Fruit fly (Drosophila melanogaster) whole organism, adult: ENCODE measurements around the gene CG6885.

Experiments used
- CG11617 ChIP-seq: fragments of 200-800 bp; sonication (Bioruptor generic); optimal IDR thresholded peaks from 2 replicates; lab custom pipeline; 2017; ENCODE audit warnings: mild to moderate bottlenecking, missing biosample characterization, missing genetic modification reagents, missing genetic modification characterization
- CG12768 ChIP-seq: fragments of 200-800 bp; sonication (Bioruptor generic); optimal IDR thresholded peaks from 2 replicates; lab custom pipeline; 2017; ENCODE audit warnings: missing biosample characterization, missing genetic modification characterization, mild to moderate bottlenecking, moderate library complexity, missing genetic modification reagents
- CG14711 ChIP-seq: fragments of 200-800 bp; sonication (Bioruptor generic); optimal IDR thresholded peaks from 2 replicates; lab custom pipeline; 2018; ENCODE audit warnings: missing biosample characterization, mild to moderate bottlenecking, missing genetic modification characterization, moderate library complexity
- CG1620 ChIP-seq: fragments of 200-800 bp; sonication (Bioruptor generic); optimal IDR thresholded peaks from 2 replicates; lab custom pipeline; 2016; ENCODE audit warnings: missing biosample characterization, missing genetic modification characterization
- CG33017 ChIP-seq: fragments of 200-800 bp; sonication (Bioruptor generic); optimal IDR thresholded peaks from 2 replicates; lab custom pipeline; 2018; ENCODE audit warnings: missing biosample characterization, mild to moderate bottlenecking, missing genetic modification characterization, moderate library complexity
- CG7101 ChIP-seq: fragments of 200-800 bp; sonication (Bioruptor generic); optimal IDR thresholded peaks from 2 replicates; lab custom pipeline; 2018; ENCODE audit warnings: missing biosample characterization, mild to moderate bottlenecking, missing genetic modification characterization, moderate library complexity
- Clk ChIP-seq: fragments of 200-800 bp; sonication (Bioruptor generic); optimal IDR thresholded peaks from 2 replicates; lab custom pipeline; 2017; ENCODE audit warnings: missing biosample characterization, missing genetic modification characterization
- Hr96 ChIP-seq: fragments of 200-800 bp; sonication (Bioruptor generic); optimal IDR thresholded peaks from 2 replicates; lab custom pipeline; 2016; ENCODE audit warnings: missing biosample characterization, missing genetic modification characterization
- Mnt ChIP-seq: fragments of 200-800 bp; sonication (Bioruptor generic); optimal IDR thresholded peaks from 2 replicates; lab custom pipeline; 2016; ENCODE audit warnings: missing biosample characterization, mild to moderate bottlenecking, missing genetic modification characterization
- bab1 ChIP-seq: fragments of 200-800 bp; sonication (Bioruptor generic); optimal IDR thresholded peaks from 3 replicates; lab custom pipeline; 2019; ENCODE audit warnings: missing biosample characterization, mild to moderate bottlenecking, missing genetic modification characterization, moderate library complexity
- cnc ChIP-seq, 2 experiments: fragments of >200 bp; optimal IDR thresholded peaks; 2 replicates each; lab custom pipeline; 2017
- kay ChIP-seq: fragments of 200-800 bp; sonication (Bioruptor generic); peaks from one replicate; lab custom pipeline; 2016; ENCODE audit warnings: missing biosample characterization, missing genetic modification characterization, borderline replicate concordance
- tj ChIP-seq: fragments of 200-800 bp; sonication (Bioruptor generic); optimal IDR thresholded peaks from 3 replicates; lab custom pipeline; 2017; ENCODE audit warnings: missing biosample characterization, mild to moderate bottlenecking, missing genetic modification characterization, moderate library complexity

dm6 chr3L:18761728-18762127, 17.4 kb downstream of the CG6885 start:
- TF ChIP-seq Mnt (no peak), tj (peak; percentile 56), Clk (no peak), CG7101 (tag; lab: Kevin White, UChicago) (no peak), Hr96 (no peak), CG11617 (no peak), CG14711 (no peak), CG33017 (tag; lab: Kevin White, UChicago) (no peak), CG1620 (GFP tag; lab: Kevin White, UChicago) (no peak), bab1 (peak; percentile 2), CG12768 (GFP tag; lab: Kevin White, UChicago) (no peak), kay (GFP tag; lab: Kevin White, UChicago) (no peak), cnc (optimal IDR thresholded peaks at IDR 0.05; lab: Kevin White, UChicago) (no peak)
